Fruit fly (Drosophila melanogaster) whole organism, embryonic: ENCODE measurements around the gene alphaTub67C.

ENCODE experiments used
- CG10147 ChIP-seq: fragments of 200-800 bp; sonication (Bioruptor generic); optimal IDR thresholded peaks from 2 replicates; lab custom pipeline; 2019; ENCODE audit warnings: missing biosample characterization, mild to moderate bottlenecking, missing genetic modification characterization, moderate library complexity
- CG12299 ChIP-seq: fragments of 200-800 bp; sonication (Bioruptor generic); optimal IDR thresholded peaks from 2 replicates; lab custom pipeline; 2018; ENCODE audit warnings: missing biosample characterization, mild to moderate bottlenecking, missing genetic modification characterization
- CG13287 ChIP-seq: fragments of 200-800 bp; sonication (Bioruptor generic); IDR thresholded peaks from 2 replicates; pipeline ENCODE4 v1.3.6; 2022; ENCODE audit warnings: missing biosample characterization, missing genetic modification characterization; ENCODE audit not compliant: partially characterized antibody
- CG13894 ChIP-seq: fragments of 200-800 bp; sonication (Bioruptor generic); optimal IDR thresholded peaks from 3 replicates; lab custom pipeline; 2018; ENCODE audit warnings: missing biosample characterization, mild to moderate bottlenecking, missing genetic modification characterization, moderate library complexity
- CG14965 ChIP-seq: fragments of 200-800 bp; sonication (Bioruptor generic); optimal IDR thresholded peaks from 2 replicates; lab custom pipeline; 2016; ENCODE audit warnings: missing biosample characterization, missing genetic modification characterization, borderline replicate concordance
- CG16779 ChIP-seq: fragments of 200-800 bp; sonication (Bioruptor generic); IDR thresholded peaks from 2 replicates; pipeline ENCODE4 v1.3.6; 2022; ENCODE audit warnings: missing biosample characterization, missing genetic modification characterization
- CG33213 ChIP-seq: fragments of 200-800 bp; sonication (Bioruptor generic); optimal IDR thresholded peaks from 3 replicates; lab custom pipeline; 2016; ENCODE audit warnings: missing biosample characterization, missing genetic modification characterization
- CG3407 ChIP-seq: fragments of 200-800 bp; sonication (Bioruptor generic); optimal IDR thresholded peaks from 2 replicates; lab custom pipeline; 2018; ENCODE audit warnings: missing biosample characterization, mild to moderate bottlenecking, missing genetic modification characterization
- CG4424 ChIP-seq: fragments of 200-800 bp; sonication (Bioruptor generic); optimal IDR thresholded peaks from 3 replicates; lab custom pipeline; 2016; ENCODE audit warnings: missing biosample characterization, missing genetic modification characterization
- CG4820 ChIP-seq: fragments of 200-800 bp; sonication (Bioruptor generic); optimal IDR thresholded peaks from 3 replicates; lab custom pipeline; 2016; ENCODE audit warnings: missing biosample characterization, missing genetic modification characterization
- CG7357 ChIP-seq: fragments of 200-800 bp; sonication (Bioruptor generic); IDR thresholded peaks from 3 replicates; pipeline ENCODE4 v1.3.6; 2022; ENCODE audit warnings: missing biosample characterization, missing genetic modification characterization
- CG8388 ChIP-seq: fragments of 200-800 bp; sonication (Bioruptor generic); optimal IDR thresholded peaks from 2 replicates; lab custom pipeline; 2019; ENCODE audit warnings: missing biosample characterization, mild to moderate bottlenecking, missing genetic modification characterization, moderate library complexity
- CG8924 ChIP-seq: fragments of 200-800 bp; optimal IDR thresholded peaks from 3 replicates; lab custom pipeline; 2019; ENCODE audit warnings: missing biosample characterization, mild to moderate bottlenecking, missing genetic modification characterization, moderate library complexity
- CG9797 ChIP-seq: fragments of 200-800 bp; sonication (Bioruptor generic); optimal IDR thresholded peaks from 3 replicates; lab custom pipeline; 2018; ENCODE audit warnings: missing biosample characterization, mild to moderate bottlenecking, missing genetic modification characterization
- CG9817 ChIP-seq: fragments of 200-800 bp; sonication (Bioruptor generic); optimal IDR thresholded peaks from 2 replicates; lab custom pipeline; 2018; ENCODE audit warnings: missing biosample characterization, mild to moderate bottlenecking, missing genetic modification characterization, moderate library complexity
- Dad ChIP-seq: fragments of 200-800 bp; sonication (Bioruptor generic); optimal IDR thresholded peaks from 3 replicates; lab custom pipeline; 2016; ENCODE audit warnings: missing biosample characterization, missing genetic modification characterization
- Dip3 ChIP-seq: fragments of 200-800 bp; sonication (Bioruptor generic); optimal IDR thresholded peaks from 3 replicates; lab custom pipeline; 2016; ENCODE audit warnings: missing biosample characterization, missing genetic modification characterization
- Doc3 ChIP-seq: fragments of 200-800 bp; sonication (Bioruptor generic); IDR thresholded peaks from 3 replicates; pipeline ENCODE4 v1.3.6; 2022; ENCODE audit warnings: missing biosample characterization, missing genetic modification characterization; ENCODE audit not compliant: partially characterized antibody
- HLH4C ChIP-seq: fragments of 200-800 bp; sonication (Bioruptor generic); IDR thresholded peaks from 3 replicates; pipeline ENCODE4 v1.3.6; 2022; ENCODE audit warnings: missing biosample characterization, missing genetic modification characterization; ENCODE audit not compliant: partially characterized antibody
- HLHmδ ChIP-seq: fragments of 200-800 bp; sonication (Bioruptor generic); optimal IDR thresholded peaks from 2 replicates; lab custom pipeline; 2018; ENCODE audit warnings: missing biosample characterization, mild to moderate bottlenecking, missing genetic modification characterization, moderate library complexity
- Hr78 ChIP-seq, 2 experiments: fragments of 200-800 bp in 1 of 2; fragments of >200 bp in 1 of 2; sonication (Bioruptor generic) in 1 of 2; optimal IDR thresholded peaks; 2 replicates each; lab custom pipeline; 2017 to 2019; ENCODE audit warnings: missing biosample characterization in 2 of 2, missing genetic modification characterization in 2 of 2, mild to moderate bottlenecking in 1 of 2, moderate library complexity in 1 of 2
- NFAT ChIP-seq: fragments of 200-800 bp; sonication (Bioruptor generic); IDR thresholded peaks from 2 replicates; pipeline ENCODE4 v1.3.6; 2022; ENCODE audit warnings: missing biosample characterization, missing genetic modification characterization
- NfI ChIP-seq: fragments of 200-800 bp; sonication (Bioruptor generic); optimal IDR thresholded peaks from 3 replicates; lab custom pipeline; 2018; ENCODE audit warnings: missing biosample characterization, mild to moderate bottlenecking, missing genetic modification characterization, moderate library complexity
- Tbp ChIP-seq: fragments of >200 bp; optimal IDR thresholded peaks from 2 replicates; lab custom pipeline; 2018; ENCODE audit warnings: missing biosample characterization, missing genetic modification characterization
- al ChIP-seq: fragments of 200-800 bp; sonication (Bioruptor generic); IDR thresholded peaks from 2 replicates; pipeline ENCODE4 v1.3.6; 2022; ENCODE audit warnings: missing biosample characterization, missing genetic modification characterization
- ara ChIP-seq: fragments of 200-800 bp; sonication (Bioruptor generic); IDR thresholded peaks from 2 replicates; pipeline ENCODE4 v1.3.6; 2022; ENCODE audit warnings: missing biosample characterization, missing genetic modification characterization
- bowl ChIP-seq: fragments of 200-800 bp; sonication (Bioruptor generic); IDR thresholded peaks from 2 replicates; pipeline ENCODE4 v1.3.6; 2022; ENCODE audit warnings: missing biosample characterization, missing genetic modification characterization
- cad ChIP-seq: fragments of >200 bp; optimal IDR thresholded peaks from 2 replicates; lab custom pipeline; 2017; ENCODE audit warnings: missing biosample characterization, missing genetic modification characterization
- cas ChIP-seq: fragments of 200-800 bp; sonication (Bioruptor generic); IDR thresholded peaks from 2 replicates; pipeline ENCODE4 v1.3.6; 2022; ENCODE audit warnings: missing biosample characterization, missing genetic modification characterization
- cato ChIP-seq: fragments of 200-800 bp; sonication (Bioruptor generic); optimal IDR thresholded peaks from 2 replicates; lab custom pipeline; 2016; ENCODE audit warnings: missing biosample characterization, missing genetic modification characterization, borderline replicate concordance
- chinmo ChIP-seq: fragments of 200-800 bp; sonication (Bioruptor generic); IDR thresholded peaks from 4 replicates; pipeline ENCODE4 v1.3.6; 2022; ENCODE audit warnings: missing biosample characterization, missing genetic modification characterization; ENCODE audit not compliant: partially characterized antibody
- corto ChIP-seq: fragments of 200-800 bp; sonication (Bioruptor generic); optimal IDR thresholded peaks from 2 replicates; lab custom pipeline; 2016; ENCODE audit warnings: missing biosample characterization, mild to moderate bottlenecking, missing genetic modification characterization, moderate library complexity
- fd64A ChIP-seq: fragments of 200-800 bp; sonication (Bioruptor generic); optimal IDR thresholded peaks from 3 replicates; lab custom pipeline; 2018; ENCODE audit warnings: missing biosample characterization, mild to moderate bottlenecking, missing genetic modification characterization
- gt ChIP-seq: fragments of 200-800 bp; sonication (Bioruptor generic); IDR thresholded peaks from 2 replicates; pipeline ENCODE4 v1.3.6; 2022; ENCODE audit warnings: missing biosample characterization, missing genetic modification characterization
- hbn ChIP-seq: fragments of 200-800 bp; sonication (Bioruptor generic); IDR thresholded peaks from 2 replicates; pipeline ENCODE4 v1.3.6; 2022; ENCODE audit warnings: missing biosample characterization, missing genetic modification characterization; ENCODE audit not compliant: partially characterized antibody
- jumu ChIP-seq: fragments of 200-800 bp; sonication (Bioruptor generic); optimal IDR thresholded peaks from 3 replicates; lab custom pipeline; 2016; ENCODE audit warnings: missing biosample characterization, missing genetic modification characterization
- knrl ChIP-seq: fragments of 200-800 bp; sonication (Bioruptor generic); IDR thresholded peaks from 3 replicates; pipeline ENCODE4 v1.3.6; 2022; ENCODE audit warnings: missing biosample characterization, missing genetic modification characterization; ENCODE audit not compliant: partially characterized antibody
- pan ChIP-seq, 4 experiments: fragments of >200 bp in 3 of 4; fragments of 200-800 bp in 1 of 4; sonication (Bioruptor generic) in 1 of 4; optimal IDR thresholded peaks in 3 of 4; IDR thresholded peaks in 1 of 4; 2 replicates each; pipeline versions ENCODE4 v1.3.6 to Lab custom; 2017 to 2022; ENCODE audit warnings: missing biosample characterization in 2 of 4, missing genetic modification characterization in 2 of 4, mixed read lengths in 1 of 4
- pb ChIP-seq: fragments of 200-800 bp; sonication (Bioruptor generic); optimal IDR thresholded peaks from 3 replicates; lab custom pipeline; 2016; ENCODE audit warnings: missing biosample characterization, missing genetic modification characterization
- pita ChIP-seq: fragments of 200-800 bp; sonication (Bioruptor generic); optimal IDR thresholded peaks from 2 replicates; lab custom pipeline; 2017; ENCODE audit warnings: missing biosample characterization, mild to moderate bottlenecking, missing genetic modification characterization
- psq ChIP-seq: fragments of 200-800 bp; sonication (Bioruptor generic); optimal IDR thresholded peaks from 2 replicates; lab custom pipeline; 2017; ENCODE audit warnings: missing biosample characterization, missing genetic modification characterization
- row ChIP-seq: fragments of 200-800 bp; sonication (Bioruptor generic); IDR thresholded peaks from 3 replicates; pipeline ENCODE4 v1.3.6; 2022; ENCODE audit warnings: missing biosample characterization, missing genetic modification characterization
- so ChIP-seq: fragments of 200-800 bp; sonication (Bioruptor generic); IDR thresholded peaks from 3 replicates; pipeline ENCODE4 v1.3.6; 2022; ENCODE audit warnings: missing biosample characterization, missing genetic modification characterization
- stc ChIP-seq: fragments of 200-800 bp; sonication (Bioruptor generic); IDR thresholded peaks from 2 replicates; pipeline ENCODE4 v1.3.6; 2022; ENCODE audit warnings: missing biosample characterization, missing genetic modification characterization
- sug ChIP-seq: fragments of 200-800 bp; optimal IDR thresholded peaks from 2 replicates; lab custom pipeline; 2019; ENCODE audit warnings: missing biosample characterization, mild to moderate bottlenecking, missing genetic modification characterization, moderate library complexity
- vnd ChIP-seq: fragments of 200-800 bp; sonication (Bioruptor generic); IDR thresholded peaks from 3 replicates; pipeline ENCODE4 v1.3.6; 2022; ENCODE audit warnings: missing biosample characterization, missing genetic modification characterization; ENCODE audit not compliant: partially characterized antibody

Gene alphaTub67C

dm6 chr3L:9696650-9697526, 15.8 kb downstream of the alphaTub67C start, which contains the start of gene Prps (continued):
- no peak for TF ChIP-seq CG14965 (GFP tag; lab: Kevin White, UChicago)
- TF ChIP-seq so = peak; percentile 81
- TF ChIP-seq pan (optimal IDR thresholded peaks at IDR 0.05; lab: Kevin White, UChicago) = no peak
- TF ChIP-seq pan (GFP tag; optimal IDR thresholded peaks at IDR 0.05 in 1 of 2, IDR thresholded peaks at IDR 0.05 in 1 of 2) = peak in 1 of 2 experiments; percentile 89
- TF ChIP-seq CG4820 (GFP tag; lab: Kevin White, UChicago) = peak; percentile 68
- TF ChIP-seq chinmo (GFP tag; lab: Robert Waterston, UW) = 0 out of 4 replicates have a peak, but pooled peaks have one; percentile 58
- TF ChIP-seq CG7357 (GFP tag; lab: Robert Waterston, UW) = peak; percentile 60; the same call in 1 of the 3 replicates
- TF ChIP-seq CG13287 (GFP tag; lab: Robert Waterston, UW) = peak; percentile 30; the same call in 1 of the 2 replicates
- TF ChIP-seq NFAT (GFP tag; lab: Robert Waterston, UW) = peak; percentile 88
- TF ChIP-seq cato (GFP tag; lab: Kevin White, UChicago) = no peak
- TF ChIP-seq CG9817 (tag; lab: Kevin White, UChicago) = peak; percentile 52
- TF ChIP-seq Dip3 (GFP tag; lab: Kevin White, UChicago) = peak; percentile 34
- peak; percentile 46 for TF ChIP-seq Dad (GFP tag; lab: Kevin White, UChicago)
- TF ChIP-seq Hr78 (GFP tag; optimal IDR thresholded peaks at IDR 0.05; lab: Kevin White, UChicago) = peak in 1 of 2 experiments; percentile 18
- TF ChIP-seq jumu (GFP tag; lab: Kevin White, UChicago) = peak; percentile 82
- peak; percentile 40 for TF ChIP-seq fd64A (GFP tag; lab: Kevin White, UChicago)
- no peak for TF ChIP-seq Tbp (GFP tag; lab: Kevin White, UChicago)
- peak; percentile 79 for TF ChIP-seq stc
- TF ChIP-seq CG4424 = peak; percentile 76
- peak; percentile 80 for TF ChIP-seq pb (GFP tag; lab: Kevin White, UChicago)
- TF ChIP-seq vnd = no peak
- TF ChIP-seq cad (GFP tag; lab: Kevin White, UChicago) = no peak
- no peak; the same call in 1 of the 2 replicates for TF ChIP-seq gt (GFP tag; lab: Robert Waterston, UW)
- TF ChIP-seq CG10147 (GFP tag; lab: Kevin White, UChicago) = peak; percentile 30
- peak; percentile 98 for TF ChIP-seq row
- peak; percentile 87 for TF ChIP-seq CG16779 (GFP tag; lab: Robert Waterston, UW)
- peak; percentile 64; the same call in 1 of the 2 replicates for TF ChIP-seq al (GFP tag; lab: Robert Waterston, UW)
- TF ChIP-seq CG8388 = peak; percentile 73
- TF ChIP-seq cas (GFP tag; lab: Robert Waterston, UW) = peak; percentile 53; the same call in 1 of the 2 replicates
- TF ChIP-seq corto (GFP tag; lab: Kevin White, UChicago) = peak; percentile 53
- 0 out of 3 replicates have a peak, but pooled peaks have one; percentile 32 for TF ChIP-seq Doc3 (GFP tag; lab: Robert Waterston, UW)
- TF ChIP-seq CG13894 (tag; lab: Kevin White, UChicago) = peak; percentile 85
- TF ChIP-seq bowl (GFP tag; lab: Robert Waterston, UW) = peak; percentile 60; the same call in 1 of the 2 replicates
- TF ChIP-seq sug (tag; lab: Kevin White, UChicago) = peak; percentile 68
- peak; percentile 75 for TF ChIP-seq CG12299
- TF ChIP-seq psq = peak; percentile 63
- no peak for TF ChIP-seq HLH4C (GFP tag; lab: Robert Waterston, UW)
- TF ChIP-seq CG3407 (GFP tag; lab: Kevin White, UChicago) = no peak
- peak; percentile 74 for TF ChIP-seq NfI (GFP tag; lab: Kevin White, UChicago)
- TF ChIP-seq ara (GFP tag; lab: Robert Waterston, UW) = peak; percentile 55; the same call in 1 of the 2 replicates
- TF ChIP-seq CG9797 (GFP tag; lab: Kevin White, UChicago) = no peak
- no peak for TF ChIP-seq pita (GFP tag; lab: Kevin White, UChicago)
- TF ChIP-seq CG33213 (GFP tag; lab: Kevin White, UChicago) = peak; percentile 82
- TF ChIP-seq knrl (GFP tag; lab: Robert Waterston, UW) = no peak
- TF ChIP-seq HLHmδ (GFP tag; lab: Kevin White, UChicago) = no peak
- TF ChIP-seq CG8924 = peak; percentile 56
- TF ChIP-seq hbn (GFP tag; lab: Robert Waterston, UW) = 0 out of 2 replicates have a peak, but pooled peaks have one; percentile 12
